Worm (Caenorhabditis elegans): ENCODE data around the gene T13A10.1.

DNA sequence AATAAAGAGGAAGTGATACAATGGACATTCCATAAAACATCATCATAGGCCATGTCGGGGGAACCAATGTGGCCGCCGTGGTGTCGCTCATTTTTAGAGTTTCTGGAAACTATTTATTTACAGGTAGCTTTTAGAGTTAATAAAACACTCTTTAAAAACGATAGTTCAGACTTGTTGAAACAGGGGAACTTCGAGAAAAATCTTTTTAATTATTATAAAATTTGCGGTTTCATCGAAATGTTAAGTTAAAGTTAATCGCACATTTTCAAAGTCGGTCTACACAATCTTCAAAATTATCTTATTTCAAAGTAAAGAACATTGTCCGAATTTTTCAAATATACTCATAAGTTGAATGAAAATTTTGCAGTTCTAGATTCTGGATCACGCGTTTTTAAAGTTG lies 8.4 kb downstream of the T13A10.1 start, which contains the start of gene ops-1:
- TF ChIP-seq R02D3.7 (tag; optimal IDR thresholded peaks at IDR 0.05) = no peak
- TF ChIP-seq ztf-11 (tag; optimal IDR thresholded peaks at IDR 0.05) = no peak
- TF ChIP-seq unc-62 (GFP tag; optimal IDR thresholded peaks at IDR 0.05) = no peak
- no peak for TF ChIP-seq elt-3 (tag; optimal IDR thresholded peaks at IDR 0.05)
- no peak for TF ChIP-seq nhr-77 (tag; optimal IDR thresholded peaks at IDR 0.05)
- TF ChIP-seq nhr-6 (tag; optimal IDR thresholded peaks at IDR 0.05) = no peak
- no peak for TF ChIP-seq nhr-21 (tag; optimal IDR thresholded peaks at IDR 0.05)

All from whole organism, L2 larva.